Fruit fly (Drosophila melanogaster) whole organism, wandering third instar larva: ENCODE measurements around the gene SelT.

ENCODE experiments used
- Abd-B ChIP-seq: fragments of >200 bp; optimal IDR thresholded peaks from 2 replicates; lab custom pipeline; 2017; ENCODE audit warnings: missing biosample characterization, missing genetic modification characterization
- CG32264 ChIP-seq: fragments of 200-800 bp; sonication (Bioruptor generic); optimal IDR thresholded peaks from 2 replicates; lab custom pipeline; 2016; ENCODE audit warnings: missing biosample characterization, missing genetic modification characterization
- CG9705 ChIP-seq: fragments of 200-800 bp; sonication (Bioruptor generic); optimal IDR thresholded peaks from 2 replicates; lab custom pipeline; 2018; ENCODE audit warnings: missing biosample characterization, mild to moderate bottlenecking, missing genetic modification characterization
- CrebA ChIP-seq: fragments of 200-800 bp; sonication (Bioruptor generic); optimal IDR thresholded peaks from 2 replicates; lab custom pipeline; 2016; ENCODE audit warnings: missing biosample characterization, mild to moderate bottlenecking, missing genetic modification characterization, borderline replicate concordance
- Dfd ChIP-seq: fragments of >200 bp; optimal IDR thresholded peaks from 2 replicates; lab custom pipeline; 2017; ENCODE audit warnings: missing biosample characterization, missing genetic modification characterization
- Dif ChIP-seq: fragments of 200-275, 200-300 bp; sonication (Bioruptor generic); optimal IDR thresholded peaks from 2 replicates; lab custom pipeline; 2018; ENCODE audit warnings: missing biosample characterization, missing genetic modification characterization; ENCODE audit not compliant: partially characterized antibody
- GATAd ChIP-seq: sonication (Bioruptor generic); optimal IDR thresholded peaks from 2 replicates; lab custom pipeline; 2016; ENCODE audit warnings: missing biosample characterization, missing genetic modification characterization
- HLH106 ChIP-seq: fragments of 200-800 bp; optimal IDR thresholded peaks from 3 replicates; lab custom pipeline; 2019; ENCODE audit warnings: missing biosample characterization, mild to moderate bottlenecking, missing genetic modification characterization, moderate library complexity
- Hnf4 ChIP-seq: fragments of 200-800 bp; sonication (Bioruptor generic); optimal IDR thresholded peaks from 2 replicates; lab custom pipeline; 2016; ENCODE audit warnings: missing biosample characterization, mild to moderate bottlenecking, missing genetic modification characterization
- Hr78 ChIP-seq: fragments of >200 bp; optimal IDR thresholded peaks from 2 replicates; lab custom pipeline; 2017; ENCODE audit warnings: missing biosample characterization, missing genetic modification characterization
- Hr83 ChIP-seq: fragments of 200-300 bp; sonication (Bioruptor generic); optimal IDR thresholded peaks from 2 replicates; lab custom pipeline; 2016; ENCODE audit warnings: missing biosample characterization, mild to moderate bottlenecking, missing genetic modification characterization, moderate library complexity; ENCODE audit not compliant: poor library complexity, severe bottlenecking
- Jra ChIP-seq: sonication (Bioruptor generic); optimal IDR thresholded peaks from 2 replicates; lab custom pipeline; 2016; ENCODE audit warnings: missing biosample characterization, missing genetic modification characterization
- Mio ChIP-seq: sonication (Bioruptor generic); optimal IDR thresholded peaks from 2 replicates; lab custom pipeline; 2016; ENCODE audit warnings: missing biosample characterization, missing genetic modification characterization
- Myc ChIP-seq: fragments of >200 bp; optimal IDR thresholded peaks from 2 replicates; lab custom pipeline; 2017
- N ChIP-seq: fragments of >200 bp; optimal IDR thresholded peaks from 2 replicates; lab custom pipeline; 2018; ENCODE audit warnings: missing biosample characterization, missing external identifiers, missing genetic modification characterization
- OdsH ChIP-seq: fragments of 200-800 bp; sonication (Bioruptor generic); optimal IDR thresholded peaks from 2 replicates; lab custom pipeline; 2016; ENCODE audit warnings: missing biosample characterization, mild to moderate bottlenecking, missing genetic modification characterization
- Rel ChIP-seq, 2 experiments: fragments of 200-800 bp; sonication (Bioruptor generic) in 1 of 2; optimal IDR thresholded peaks; 2 replicates in 1 of 2; 3 replicates in 1 of 2; lab custom pipeline; 2016 to 2019; ENCODE audit warnings: mild to moderate bottlenecking in 2 of 2, missing biosample characterization in 2 of 2, missing genetic modification characterization in 2 of 2, moderate library complexity in 1 of 2
- Sp1 ChIP-seq: fragments of 200-800 bp; sonication (Bioruptor generic); optimal IDR thresholded peaks from 3 replicates; lab custom pipeline; 2019; ENCODE audit warnings: missing biosample characterization, mild to moderate bottlenecking, missing genetic modification characterization, moderate library complexity
- Vsx2 ChIP-seq: fragments of 200-300, 225-300 bp; sonication (Bioruptor generic); optimal IDR thresholded peaks from 2 replicates; lab custom pipeline; 2018; ENCODE audit warnings: missing biosample characterization, missing genetic modification characterization; ENCODE audit not compliant: partially characterized antibody
- br ChIP-seq: fragments of 200-800 bp; sonication (Bioruptor generic); optimal IDR thresholded peaks from 2 replicates; lab custom pipeline; 2016; ENCODE audit warnings: missing biosample characterization, missing genetic modification characterization
- brk ChIP-seq: fragments of 200-800 bp; sonication (Bioruptor generic); optimal IDR thresholded peaks from 2 replicates; lab custom pipeline; 2016; ENCODE audit warnings: missing biosample characterization, mild to moderate bottlenecking, missing genetic modification characterization
- dl ChIP-seq, 2 experiments: fragments of 175-275, 200-275 bp in 1 of 2; fragments of 200-275 bp in 1 of 2; sonication (Bioruptor generic); optimal IDR thresholded peaks; lab custom pipeline; 2018; ENCODE audit warnings: mild to moderate bottlenecking in 2 of 2, missing biosample characterization in 2 of 2, missing genetic modification characterization in 2 of 2, moderate library complexity in 2 of 2; ENCODE audit not compliant: partially characterized antibody in 2 of 2, insufficient read depth in 1 of 2
- dmrt93B ChIP-seq: fragments of 200-800 bp; sonication (Bioruptor generic); optimal IDR thresholded peaks from 2 replicates; lab custom pipeline; 2018; ENCODE audit warnings: missing biosample characterization, mild to moderate bottlenecking, missing genetic modification characterization
- dsf ChIP-seq: sonication (Bioruptor generic); optimal IDR thresholded peaks from 2 replicates; lab custom pipeline; 2016; ENCODE audit warnings: missing biosample characterization, missing genetic modification characterization, borderline replicate concordance
- ey ChIP-seq: fragments of 200-800 bp; sonication (Bioruptor generic); optimal IDR thresholded peaks from 2 replicates; lab custom pipeline; 2016; ENCODE audit warnings: missing biosample characterization, missing genetic modification characterization
- foxo ChIP-seq, 2 experiments: fragments of 200-800 bp; sonication (Bioruptor generic); optimal IDR thresholded peaks; 2 replicates in 1 of 2; 3 replicates in 1 of 2; lab custom pipeline; 2016 to 2017; ENCODE audit warnings: missing biosample characterization in 2 of 2, missing genetic modification characterization in 2 of 2
- fru ChIP-seq: fragments of 200-800 bp; sonication (Bioruptor generic); optimal IDR thresholded peaks from 3 replicates; lab custom pipeline; 2016; ENCODE audit warnings: missing biosample characterization, mild to moderate bottlenecking, missing genetic modification characterization
- h ChIP-seq: fragments of 200-800 bp; sonication (Bioruptor generic); optimal IDR thresholded peaks from 3 replicates; lab custom pipeline; 2016; ENCODE audit warnings: missing biosample characterization, mild to moderate bottlenecking, missing genetic modification characterization
- jim ChIP-seq: fragments of 175-275, 200-325 bp; sonication (Bioruptor generic); optimal IDR thresholded peaks from 2 replicates; lab custom pipeline; 2016; ENCODE audit warnings: missing biosample characterization, mild to moderate bottlenecking, missing genetic modification characterization
- lola ChIP-seq: fragments of >200 bp; optimal IDR thresholded peaks from 2 replicates; lab custom pipeline; 2017; ENCODE audit warnings: missing biosample characterization, missing genetic modification characterization
- pan ChIP-seq: fragments of >200 bp; optimal IDR thresholded peaks from 2 replicates; lab custom pipeline; 2017
- psq ChIP-seq: fragments of 200-800 bp; sonication (Bioruptor generic); optimal IDR thresholded peaks from 3 replicates; lab custom pipeline; 2017; ENCODE audit warnings: missing biosample characterization, mild to moderate bottlenecking, missing genetic modification characterization, moderate library complexity
- rgr ChIP-seq: fragments of 200-800 bp; sonication (Bioruptor generic); optimal IDR thresholded peaks from 3 replicates; lab custom pipeline; 2016; ENCODE audit warnings: missing biosample characterization, mild to moderate bottlenecking, missing genetic modification characterization
- sage ChIP-seq: fragments of 200-800 bp; sonication (Bioruptor generic); optimal IDR thresholded peaks from 2 replicates; lab custom pipeline; 2016; ENCODE audit warnings: missing biosample characterization, mild to moderate bottlenecking, missing genetic modification characterization
- sv ChIP-seq: fragments of 200-800 bp; sonication (Bioruptor generic); optimal IDR thresholded peaks from 3 replicates; lab custom pipeline; 2016; ENCODE audit warnings: missing biosample characterization, missing genetic modification characterization
- tai ChIP-seq: sonication (Bioruptor generic); optimal IDR thresholded peaks from 2 replicates; lab custom pipeline; 2016; ENCODE audit warnings: missing biosample characterization, missing genetic modification characterization
- usp ChIP-seq: fragments of >200 bp; optimal IDR thresholded peaks from 2 replicates; lab custom pipeline; 2017; ENCODE audit warnings: missing biosample characterization, missing genetic modification characterization
- woc ChIP-seq: sonication (Bioruptor generic); optimal IDR thresholded peaks from 2 replicates; lab custom pipeline; 2016; ENCODE audit warnings: missing biosample characterization, mild to moderate bottlenecking, missing genetic modification characterization

SelT gene

DNA sequence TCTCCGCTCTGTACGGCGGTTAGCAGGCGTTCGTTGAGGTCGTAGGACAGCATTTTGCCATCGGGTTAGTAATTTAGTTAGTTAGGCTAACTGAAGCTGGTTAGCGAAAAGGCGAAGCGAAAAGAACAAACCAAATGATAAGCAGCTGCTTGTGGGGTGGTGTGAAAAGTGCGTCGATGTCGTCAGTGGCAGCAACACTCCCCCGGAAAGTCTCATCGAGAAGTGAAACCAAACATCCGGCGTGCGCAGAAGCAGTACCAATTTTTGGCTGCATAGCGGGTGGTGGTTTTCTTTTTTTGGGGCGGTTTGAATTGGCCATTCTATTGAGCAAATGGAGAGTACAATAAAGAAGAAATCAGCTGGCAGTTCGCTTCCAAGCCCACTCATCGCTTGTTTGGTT, 40.1 kb downstream of the SelT start, which contains the start of gene CG9121:
Gene CG9121 (minus strand): TSS at position 238 of the 400 bp plus-strand sequence.
- TF ChIP-seq Vsx2 (GFP tag; lab: Kevin White, UChicago): no peak
- TF ChIP-seq foxo (GFP tag; optimal IDR thresholded peaks at IDR 0.05; lab: Kevin White, UChicago): no peak
- TF ChIP-seq sage (GFP tag; lab: Kevin White, UChicago): no peak
- no peak for TF ChIP-seq Mio (GFP tag; lab: Kevin White, UChicago)
- TF ChIP-seq br (GFP tag; lab: Kevin White, UChicago): no peak
- no peak for TF ChIP-seq CrebA (GFP tag; lab: Kevin White, UChicago)
- TF ChIP-seq HLH106 (tag; lab: Kevin White, UChicago): no peak
- TF ChIP-seq, all 38 proteins: peak for 0

DNA sequence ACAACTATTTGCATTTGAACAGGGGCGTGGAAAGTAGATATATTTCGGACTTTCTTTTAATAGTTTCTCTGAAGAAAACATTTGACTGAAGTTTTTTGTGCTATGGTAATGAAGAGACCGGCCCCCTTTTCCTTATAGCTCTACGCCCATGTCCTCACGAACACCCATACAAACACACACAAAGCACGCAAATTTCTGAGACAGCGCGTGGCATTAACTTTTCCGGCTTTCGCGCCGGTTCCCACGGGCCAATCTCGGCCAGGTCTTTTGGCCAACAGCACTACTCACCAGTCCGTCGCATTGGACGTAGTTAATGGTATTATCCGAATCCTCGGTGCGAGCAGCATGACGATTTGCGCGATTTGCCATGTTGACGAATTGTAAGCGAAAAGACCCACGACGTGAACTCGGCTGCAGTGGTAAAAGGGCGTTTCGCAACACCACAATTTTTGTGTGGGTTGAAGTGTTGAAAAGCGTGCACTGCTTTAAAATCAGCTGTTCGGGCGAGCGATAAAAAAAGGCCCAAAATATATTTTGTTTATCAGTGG, 41.7 kb downstream of the SelT start, which contains the start of gene senju:
Gene senju (plus strand): TSS at position 477 of the 548 bp plus-strand sequence.
- TF ChIP-seq OdsH (GFP tag; lab: Kevin White, UChicago) (peak; percentile 89), psq (GFP tag; lab: Kevin White, UChicago) (peak; percentile 82), dsf (GFP tag; lab: Kevin White, UChicago) (peak; percentile 73), Hr83 (peak; percentile 95), HLH106 (tag; lab: Kevin White, UChicago) (peak; percentile 59), GATAd (GFP tag; lab: Kevin White, UChicago) (no peak), Dfd (GFP tag; lab: Kevin White, UChicago) (no peak), Vsx2 (GFP tag; lab: Kevin White, UChicago) (no peak), Abd-B (GFP tag; lab: Kevin White, UChicago) (no peak), tai (no peak), CG9705 (GFP tag; lab: Kevin White, UChicago) (peak; percentile 67), rgr (GFP tag; lab: Kevin White, UChicago) (peak; percentile 90), CG32264 (peak; percentile 25), Dif (GFP tag; lab: Kevin White, UChicago) (no peak), dl (GFP tag; optimal IDR thresholded peaks at IDR 0.05; lab: Kevin White, UChicago; ENCODE audit: insufficient read depth in 1 of 2, partially characterized antibody in 2 of 2) (no peak), ey (GFP tag; lab: Kevin White, UChicago) (peak; percentile 92), Rel (GFP tag; optimal IDR thresholded peaks at IDR 0.05; lab: Kevin White, UChicago) (no peak), Rel (tag; optimal IDR thresholded peaks at IDR 0.05; lab: Kevin White, UChicago) (peak; percentile 98), dmrt93B (GFP tag; lab: Kevin White, UChicago) (peak; percentile 57), jim (peak; percentile 43), h (GFP tag; lab: Kevin White, UChicago) (peak; percentile 93), Hr78 (no peak), brk (GFP tag; lab: Kevin White, UChicago) (no peak), sv (GFP tag; lab: Kevin White, UChicago) (peak; percentile 75), usp (GFP tag; lab: Kevin White, UChicago) (no peak), lola (GFP tag; lab: Kevin White, UChicago) (no peak), Hnf4 (peak; percentile 91), Sp1 (GFP tag; lab: Kevin White, UChicago) (peak; percentile 79), CrebA (GFP tag; lab: Kevin White, UChicago) (no peak), woc (GFP tag; lab: Kevin White, UChicago) (no peak), foxo (GFP tag; optimal IDR thresholded peaks at IDR 0.05; lab: Kevin White, UChicago) (peak in 1 of 2 experiments; percentile 92), Mio (GFP tag; lab: Kevin White, UChicago) (peak; percentile 53), Jra (GFP tag; lab: Kevin White, UChicago) (peak; percentile 91), pan (lab: Kevin White, UChicago) (no peak), sage (GFP tag; lab: Kevin White, UChicago) (no peak), Myc (peak; percentile 57), br (GFP tag; lab: Kevin White, UChicago) (peak; percentile 93), N (no peak), fru (GFP tag; lab: Kevin White, UChicago) (peak; percentile 90)
